Worm (Caenorhabditis elegans): Measurements from ENCODE around the gene rpl-32.

The rpl-32 gene

DNA sequence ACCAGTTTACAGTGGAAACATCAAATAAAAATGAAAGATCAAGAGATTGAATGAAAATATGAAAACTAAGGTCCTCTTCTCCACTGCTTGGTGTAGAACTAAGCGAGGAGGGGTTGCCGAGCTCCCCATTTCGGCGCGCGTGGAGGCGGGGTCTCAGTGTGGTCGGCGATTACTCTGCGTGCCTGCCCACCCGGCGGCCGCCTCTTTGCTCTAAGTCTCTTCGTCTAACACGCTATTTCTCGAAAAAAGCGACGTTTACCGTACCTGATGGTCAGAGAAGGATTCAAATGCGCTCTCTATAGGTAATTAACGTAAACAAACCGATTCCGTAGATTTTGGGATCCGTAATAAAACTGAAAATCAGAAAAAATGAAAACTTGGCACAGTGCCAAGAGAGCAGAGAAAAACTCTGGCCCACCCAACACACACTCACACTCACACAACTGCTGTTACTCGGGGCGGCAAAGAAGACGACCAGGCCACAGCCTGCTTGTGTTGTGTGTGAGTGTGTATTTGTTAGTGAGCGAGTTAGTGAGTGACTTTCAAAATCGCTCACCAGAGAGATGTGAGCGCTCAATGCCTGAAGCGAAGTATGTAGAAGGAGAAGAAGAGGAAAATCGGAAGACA lies 4.8 kb upstream of the rpl-32 start:
- TF ChIP-seq cey-2 (tag; optimal IDR thresholded peaks at IDR 0.05; ENCODE audit: borderline replicate concordance, insufficient read depth), result no peak
- no peak for TF ChIP-seq ceh-28 (tag; optimal IDR thresholded peaks at IDR 0.05)
- TF ChIP-seq lir-3 (tag; optimal IDR thresholded peaks at IDR 0.05), result no peak
- no peak for TF ChIP-seq spr-3 (GFP tag; optimal IDR thresholded peaks at IDR 0.05)
- TF ChIP-seq ztf-7 (tag; optimal IDR thresholded peaks at IDR 0.05), result no peak
- TF ChIP-seq tra-1 (GFP tag; IDR thresholded peaks at IDR 0.05), result peak; percentile 53
- 0 out of 2 replicates have a peak, but pooled peaks have one; percentile 28 for TF ChIP-seq snpc-1.2 (GFP tag; IDR thresholded peaks at IDR 0.05)
- TF ChIP-seq daf-8 (GFP tag; IDR thresholded peaks at IDR 0.05), result no peak
- no peak for TF ChIP-seq D1046.2 (GFP tag; IDR thresholded peaks at IDR 0.05)
- no peak for TF ChIP-seq ces-1 (GFP tag; optimal IDR thresholded peaks at IDR 0.05)
- no peak for TF ChIP-seq snpc-4 (tag; optimal IDR thresholded peaks at IDR 0.05)
- peak; percentile 7 for TF ChIP-seq ceh-32 (tag; optimal IDR thresholded peaks at IDR 0.05; ENCODE audit: poor library complexity)
- TF ChIP-seq vab-7 (GFP tag; IDR thresholded peaks at IDR 0.05), result no peak
- TF ChIP-seq egl-43 (GFP tag; IDR thresholded peaks at IDR 0.05), result no peak
- TF ChIP-seq nhr-111 (GFP tag; optimal IDR thresholded peaks at IDR 0.05), result no peak
- no peak for TF ChIP-seq zip-11 (GFP tag; IDR thresholded peaks at IDR 0.05)
- peak; percentile 43 for TF ChIP-seq nhr-48 (tag; optimal IDR thresholded peaks at IDR 0.05)
- no peak for TF ChIP-seq zip-2 (tag; optimal IDR thresholded peaks at IDR 0.05)
- TF ChIP-seq dmd-9 (GFP tag; IDR thresholded peaks at IDR 0.05), result no peak
- TF ChIP-seq egl-27 (tag; optimal IDR thresholded peaks at IDR 0.05), result peak; percentile 3
- peak; percentile 20 for TF ChIP-seq nhr-102 (tag; optimal IDR thresholded peaks at IDR 0.05)
- TF ChIP-seq F10B5.3 (tag; optimal IDR thresholded peaks at IDR 0.05), result no peak
- no peak for TF ChIP-seq madf-9 (GFP tag; conservative IDR thresholded peaks at IDR 0.05)
- TF ChIP-seq nhr-76 (tag; optimal IDR thresholded peaks at IDR 0.05), result no peak
- TF ChIP-seq dve-1 (tag; optimal IDR thresholded peaks at IDR 0.05; ENCODE audit: insufficient read depth), result peak; percentile 82
- no peak for TF ChIP-seq lin-29 (GFP tag; IDR thresholded peaks at IDR 0.05)
- TF ChIP-seq dmd-6 (GFP tag; IDR thresholded peaks at IDR 0.05), result peak; percentile 69
- TF ChIP-seq mdt-29 (GFP tag; IDR thresholded peaks at IDR 0.05), result no peak
- TF ChIP-seq arid-1 (GFP tag; conservative IDR thresholded peaks at IDR 0.05), result peak; percentile 28; the same call in 1 of the 2 replicates
- peak; percentile 5 for TF ChIP-seq mxl-3 (GFP tag; optimal IDR thresholded peaks at IDR 0.05)
- no peak for TF ChIP-seq Y5F2A.4 (GFP tag; optimal IDR thresholded peaks at IDR 0.05)
- TF ChIP-seq mdl-1 (tag; optimal IDR thresholded peaks at IDR 0.05), result peak; percentile 50 to 69
- peak; percentile 15 for TF ChIP-seq nhr-10 (tag; optimal IDR thresholded peaks at IDR 0.05)
- TF ChIP-seq hif-1 (tag; optimal IDR thresholded peaks at IDR 0.05), result peak in 1 of 2 experiments; percentile 74
- TF ChIP-seq tag-97 (GFP tag; IDR thresholded peaks at IDR 0.05), result no peak
- TF ChIP-seq nhr-6 (tag; optimal IDR thresholded peaks at IDR 0.05), result no peak
- TF ChIP-seq F26F4.8 (GFP tag; conservative IDR thresholded peaks at IDR 0.05), result no peak
- TF ChIP-seq php-3 (GFP tag; IDR thresholded peaks at IDR 0.05), result no peak
- TF ChIP-seq nhr-77 (tag; optimal IDR thresholded peaks at IDR 0.05), result peak; percentile 68
- TF ChIP-seq set-16 (GFP tag; IDR thresholded peaks at IDR 0.05), result peak; percentile 89
- TF ChIP-seq aha-1 (tag), result peak; percentile 97
- no peak for TF ChIP-seq lin-15B (tag; optimal IDR thresholded peaks at IDR 0.05)
- peak; percentile 63 for TF ChIP-seq nhr-28 (tag; optimal IDR thresholded peaks at IDR 0.05)
- TF ChIP-seq ceh-82 (tag; optimal IDR thresholded peaks at IDR 0.05), result no peak
- TF ChIP-seq Y48G9A.11 (GFP tag; IDR thresholded peaks at IDR 0.05), result no peak
- peak; percentile 71 for TF ChIP-seq ctbp-1 (GFP tag; IDR thresholded peaks at IDR 0.05)
- TF ChIP-seq mep-1 (tag; optimal IDR thresholded peaks at IDR 0.05), result peak; percentile 89
- no peak for TF ChIP-seq duxl-1 (tag; optimal IDR thresholded peaks at IDR 0.05; ENCODE audit: poor library complexity)
- TF ChIP-seq daf-12 (tag; optimal IDR thresholded peaks at IDR 0.05), result no peak
- TF ChIP-seq daf-16 (GFP tag; optimal IDR thresholded peaks at IDR 0.05), result peak in 1 of 2 experiments; percentile 26
- TF ChIP-seq daf-16 (tag; optimal IDR thresholded peaks at IDR 0.05), result peak; percentile 48

Measured in whole organism, L4 larva.